Worm (Caenorhabditis elegans) whole organism, midembryonic: ENCODE data around the gene C30B5.6.

ENCODE experiments used
- T22C8.4 ChIP-seq: fragments of 200-800 bp; sonication (Bioruptor generic); IDR thresholded peaks from 2 replicates; pipeline ENCODE4 v1.3.6; 2022; ENCODE audit warnings: missing genetic modification characterization, missing compliant biosample characterization
- cog-1 ChIP-seq: sonication (generic microtip); optimal IDR thresholded peaks from 2 replicates; lab custom pipeline; 2016; ENCODE audit warnings: missing genetic modification characterization, missing compliant biosample characterization
- flt-1 ChIP-seq: fragments of 200-800 bp; sonication (Bioruptor generic); IDR thresholded peaks from 2 replicates; pipeline ENCODE4 v1.3.6; 2022; ENCODE audit warnings: missing genetic modification characterization, missing compliant biosample characterization
- klf-2 ChIP-seq: fragments of 200-800 bp; sonication (Bioruptor generic); conservative IDR thresholded peaks from 2 replicates; pipeline ENCODE4 v1.3.6; 2022; ENCODE audit warnings: missing genetic modification reagents, missing genetic modification characterization, missing compliant biosample characterization
- med-1 ChIP-seq: sonication (generic microtip); optimal IDR thresholded peaks from 2 replicates; lab custom pipeline; 2017; ENCODE audit warnings: missing genetic modification characterization, mild to moderate bottlenecking, missing compliant biosample characterization, antibody characterized with exemption, missing genetic modification reagents; ENCODE audit not compliant: insufficient read depth
- ref-1 ChIP-seq: fragments of 200-800 bp; sonication (Bioruptor generic); conservative IDR thresholded peaks from 2 replicates; pipeline ENCODE4 v1.3.6; 2022; ENCODE audit warnings: missing genetic modification reagents, missing genetic modification characterization, missing compliant biosample characterization
- tab-1 ChIP-seq: fragments of 200-800 bp; sonication (Bioruptor generic); IDR thresholded peaks from 2 replicates; pipeline ENCODE4 v1.3.6; 2022; ENCODE audit warnings: missing genetic modification characterization, missing compliant biosample characterization
- ztf-23 ChIP-seq: fragments of 200-800 bp; sonication (Bioruptor generic); IDR thresholded peaks from 2 replicates; pipeline ENCODE4 v1.3.6; 2022; ENCODE audit warnings: missing genetic modification reagents, missing genetic modification characterization, missing compliant biosample characterization

ce11 chrII:6191293-6191692, 31.2 kb downstream of the C30B5.6 start, which contains the start of gene fkh-8:
- no peak for TF ChIP-seq flt-1 (GFP tag; lab: Robert Waterston, UW)
- no peak for TF ChIP-seq ref-1 (GFP tag; lab: Robert Waterston, UW)
- TF ChIP-seq T22C8.4 (GFP tag; lab: Robert Waterston, UW) = no peak
- TF ChIP-seq tab-1 (GFP tag; lab: Robert Waterston, UW) = no peak
- no peak for TF ChIP-seq med-1 (GFP tag; lab: Kevin White, UChicago)
- no peak for TF ChIP-seq ztf-23 (GFP tag; lab: Robert Waterston, UW)
- no peak for TF ChIP-seq klf-2 (GFP tag; lab: Robert Waterston, UW)
- no peak for TF ChIP-seq cog-1 (tag; lab: Kevin White, UChicago)
